Worm (Caenorhabditis elegans): ENCODE data around the gene ugt-22.
"Not testable (repeated sequence)": the region's sequence is repeated elsewhere in the genome, so short reads cannot be mapped to it uniquely, and the experiment has no call there.

ugt-22 gene

DNA sequence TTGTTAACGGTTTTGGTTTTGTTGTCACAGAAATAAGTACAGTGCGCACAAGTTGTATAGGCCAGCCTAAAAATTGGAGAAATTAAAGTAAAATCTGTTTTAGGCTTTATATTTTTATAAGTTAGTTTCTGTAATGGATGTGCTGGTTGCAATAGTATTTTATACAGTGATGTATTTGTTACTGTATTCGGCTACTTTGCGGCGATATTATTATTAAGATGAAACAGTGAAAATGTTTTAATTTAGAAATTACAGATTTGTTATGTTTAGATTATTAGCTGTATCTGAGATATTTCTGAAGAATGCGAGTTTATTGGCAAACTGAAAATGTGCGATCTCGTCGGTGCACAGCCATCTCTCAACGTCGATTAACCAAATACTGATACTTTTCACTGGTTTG, 8.5 kb downstream of the ugt-22 start, which contains the start of gene ule-4:
TSS of gene ule-4 (minus strand) at position 101 of the 400 bp plus-strand sequence.
- no peak for TF ChIP-seq K09A11.1 (tag; optimal IDR thresholded peaks at IDR 0.05; ENCODE audit: insufficient read depth)
- TF ChIP-seq fkh-10 (GFP tag; optimal IDR thresholded peaks at IDR 0.05): no peak
- TF ChIP-seq fkh-6 (tag; optimal IDR thresholded peaks at IDR 0.05): no peak
- TF ChIP-seq tbx-7 (tag; optimal IDR thresholded peaks at IDR 0.05): no peak
- no peak for TF ChIP-seq ref-2 (tag; optimal IDR thresholded peaks at IDR 0.05)
- no peak for TF ChIP-seq dve-1 (tag; optimal IDR thresholded peaks at IDR 0.05)
- TF ChIP-seq hlh-8 (tag; optimal IDR thresholded peaks at IDR 0.05): no peak
- TF ChIP-seq nhr-232 (tag; optimal IDR thresholded peaks at IDR 0.05): no peak
- no peak for TF ChIP-seq che-1 (tag; optimal IDR thresholded peaks at IDR 0.05)
- TF ChIP-seq ceh-6 (GFP tag; optimal IDR thresholded peaks at IDR 0.05): no peak
- no peak for TF ChIP-seq madf-2 (tag; optimal IDR thresholded peaks at IDR 0.05)
- TF ChIP-seq ceh-31 (tag; optimal IDR thresholded peaks at IDR 0.05): no peak
- no peak for TF ChIP-seq mec-3 (tag; optimal IDR thresholded peaks at IDR 0.05; ENCODE audit: borderline replicate concordance)
- TF ChIP-seq ceh-30 (tag; optimal IDR thresholded peaks at IDR 0.05): no peak
- no peak for TF ChIP-seq ceh-24 (tag; optimal IDR thresholded peaks at IDR 0.05)
- TF ChIP-seq pat-9 (tag; optimal IDR thresholded peaks at IDR 0.05): no peak

DNA sequence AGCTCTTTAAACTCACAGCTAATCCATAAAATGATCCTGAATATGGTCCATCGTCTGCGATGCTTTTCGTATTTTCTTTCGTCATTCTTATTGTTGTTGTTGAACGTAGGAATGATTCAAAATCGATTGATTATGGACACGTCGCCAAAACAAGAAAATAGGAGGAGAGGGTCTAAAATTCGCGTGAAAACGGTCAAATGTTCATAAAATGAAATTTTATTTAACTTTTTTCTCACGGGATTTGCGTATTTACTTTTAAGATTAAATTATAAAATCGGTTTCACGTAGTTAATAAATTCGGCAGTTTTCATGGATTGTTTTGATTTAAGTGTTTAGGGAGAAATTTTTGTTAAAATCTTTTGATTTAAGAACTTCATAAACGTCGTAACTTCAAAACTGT, 10.1 kb downstream of the ugt-22 start, which contains the start of gene C08F11.10:
TSS of gene C08F11.10 (minus strand) at position 101 of the 400 bp plus-strand sequence.
- TF ChIP-seq K09A11.1 (tag; optimal IDR thresholded peaks at IDR 0.05; ENCODE audit: insufficient read depth) (no peak), dve-1 (tag; optimal IDR thresholded peaks at IDR 0.05) (no peak)

DNA sequence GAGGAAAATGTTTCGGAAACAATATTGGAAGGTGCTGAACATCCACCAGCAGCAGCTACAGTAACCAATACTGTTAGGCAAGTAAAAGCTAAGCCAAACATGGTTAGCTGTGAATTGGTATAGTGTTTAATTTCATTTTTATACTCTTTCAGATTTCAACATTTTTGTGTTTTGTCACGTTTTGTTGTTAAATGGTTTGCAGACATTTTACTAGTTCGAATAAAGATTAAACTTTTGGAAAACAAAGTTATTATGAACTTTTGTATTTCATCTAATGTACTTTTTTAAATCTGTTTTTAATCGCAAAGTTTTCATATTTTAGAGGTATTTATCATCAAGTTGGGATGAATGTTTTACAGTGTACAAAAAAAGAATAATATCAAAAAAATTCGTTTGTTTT, 11.2 kb downstream of the ugt-22 start, which contains the start of gene C08F11.17:
TSS of gene C08F11.17 (minus strand) at position 101 of the 400 bp plus-strand sequence.
- TF ChIP-seq fax-1 (tag; optimal IDR thresholded peaks at IDR 0.05) (no peak), nfya-1 (tag; optimal IDR thresholded peaks at IDR 0.05) (no peak), ceh-30 (tag; optimal IDR thresholded peaks at IDR 0.05) (no peak)

DNA sequence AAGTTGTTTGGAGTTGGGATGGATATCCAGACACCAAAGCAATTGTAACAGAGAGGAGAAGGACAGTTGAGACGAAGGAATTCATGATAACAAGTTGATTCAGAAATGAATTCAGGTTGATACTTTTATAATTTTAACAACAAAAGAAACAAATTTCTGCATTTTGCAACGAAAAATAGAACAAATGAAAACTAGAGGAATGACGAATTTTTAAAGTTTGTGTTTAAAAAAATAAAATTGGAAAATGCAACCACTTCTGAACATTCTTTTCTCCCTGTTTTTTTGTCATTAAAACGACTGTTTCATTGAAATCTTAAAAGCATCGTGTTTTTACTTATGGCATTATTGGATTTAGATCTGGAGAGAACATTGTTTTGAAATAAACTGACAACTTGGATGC, 12.4 kb downstream of the ugt-22 start, which contains the start of gene C08F11.12:
TSS of gene C08F11.12 (minus strand) at position 101 of the 400 bp plus-strand sequence.
- not testable (repeated sequence) for TF ChIP-seq ceh-48, dve-1, odd-2 (tag; optimal IDR thresholded peaks at IDR 0.05)

DNA sequence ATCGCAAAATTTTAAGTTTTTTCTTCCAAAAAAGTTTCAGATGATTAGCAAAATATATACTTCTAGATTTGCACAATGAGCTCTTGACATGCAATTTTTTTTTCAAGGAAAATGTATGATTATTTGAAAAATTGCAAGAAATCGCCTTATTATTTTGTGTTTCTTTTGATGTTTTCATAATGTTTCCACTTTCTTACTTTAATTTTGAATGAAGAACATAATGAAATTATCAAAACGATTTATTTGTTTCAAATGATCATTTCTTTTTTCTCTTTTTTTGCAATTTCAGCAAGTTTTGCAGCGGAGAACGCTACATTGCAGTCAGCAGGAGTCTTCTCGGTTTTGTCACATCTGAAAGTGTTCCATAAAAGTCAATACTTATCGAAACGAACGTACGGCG, 13.0 kb downstream of the ugt-22 start, which contains the start of gene Y45F10C.6:
TSS of gene Y45F10C.6 (plus strand) at position 301 of the 400 bp plus-strand sequence.
- TF ChIP-seq dve-1, ceh-2, hlh-15 (tag; optimal IDR thresholded peaks at IDR 0.05): not testable (repeated sequence)

DNA sequence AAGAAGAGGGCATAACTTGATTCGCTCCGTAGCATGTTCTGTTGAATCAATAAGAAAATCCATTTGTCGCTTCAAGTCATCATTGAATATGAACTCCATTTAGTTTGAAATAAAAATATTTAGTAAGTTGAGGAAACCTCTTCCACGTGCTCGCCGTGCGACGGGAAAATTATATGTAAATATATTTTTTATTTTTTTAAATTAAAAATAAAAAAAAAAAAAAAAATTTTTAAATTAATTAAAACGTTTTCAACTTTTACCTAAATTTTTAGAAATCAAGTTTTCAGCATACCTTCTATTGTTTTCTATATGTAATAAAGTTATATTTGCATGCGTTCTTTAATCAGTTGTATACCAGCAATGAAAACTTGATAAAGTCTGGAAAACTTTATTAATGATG, 20.4 kb downstream of the ugt-22 start, which contains the start of gene Y45F10C.1:
TSS of gene Y45F10C.1 (minus strand) at position 101 of the 400 bp plus-strand sequence.
- TF ChIP-seq C08G9.2, npax-4, pha-4 (tag; optimal IDR thresholded peaks at IDR 0.05): not testable (repeated sequence)

DNA sequence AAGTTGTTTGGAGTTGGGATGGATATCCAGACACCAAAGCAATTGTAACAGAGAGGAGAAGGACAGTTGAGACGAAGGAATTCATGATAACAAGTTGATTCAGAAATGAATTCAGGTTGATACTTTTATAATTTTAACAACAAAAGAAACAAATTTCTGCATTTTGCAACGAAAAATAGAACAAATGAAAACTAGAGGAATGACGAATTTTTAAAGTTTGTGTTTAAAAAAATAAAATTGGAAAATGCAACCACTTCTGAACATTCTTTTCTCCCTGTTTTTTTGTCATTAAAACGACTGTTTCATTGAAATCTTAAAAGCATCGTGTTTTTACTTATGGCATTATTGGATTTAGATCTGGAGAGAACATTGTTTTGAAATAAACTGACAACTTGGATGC, 23.5 kb downstream of the ugt-22 start, which contains the start of gene Y45F10C.2:
TSS of gene Y45F10C.2 (minus strand) at position 101 of the 400 bp plus-strand sequence.
- TF ChIP-seq Y22D7AL.16, ceh-30, fax-1 (tag; optimal IDR thresholded peaks at IDR 0.05): not testable (repeated sequence)

DNA sequence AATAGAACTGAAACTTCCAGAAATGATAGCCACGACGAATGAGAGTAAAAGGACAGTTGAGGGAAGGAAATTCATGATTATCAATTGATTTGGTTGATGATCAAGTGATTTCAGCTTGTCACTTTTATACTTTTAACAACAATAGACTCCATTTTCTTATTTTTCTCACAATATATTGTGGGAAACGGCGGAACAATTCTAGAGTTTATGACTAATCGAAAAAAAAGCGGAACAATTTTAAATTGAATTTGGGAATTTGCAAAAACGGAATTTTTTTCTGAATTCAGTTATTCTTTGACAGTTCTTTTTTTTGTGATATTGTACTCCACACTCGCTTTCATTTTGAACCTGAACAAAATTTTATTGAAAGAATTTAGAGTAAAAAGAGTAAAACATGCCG, 25.0 kb downstream of the ugt-22 start, which contains the start of gene Y45F10C.4:
TSS of gene Y45F10C.4 (minus strand) at position 101 of the 400 bp plus-strand sequence.
- TF ChIP-seq nhr-11 (tag; optimal IDR thresholded peaks at IDR 0.05): no peak
- TF ChIP-seq Y22D7AL.16 (tag; optimal IDR thresholded peaks at IDR 0.05): no peak
- TF ChIP-seq hlh-15 (tag; optimal IDR thresholded peaks at IDR 0.05): no peak
- no peak for TF ChIP-seq fkh-6 (tag; optimal IDR thresholded peaks at IDR 0.05)

All from whole organism, late embryonic.